Worm (Caenorhabditis elegans) whole organism, late embryonic: ENCODE measurements around the gene qua-1.

ENCODE experiments used
- C38D4.7 ChIP-seq: fragments of 200-800 bp; sonication (Bioruptor generic); optimal IDR thresholded peaks from 2 replicates; lab custom pipeline; 2018; ENCODE audit warnings: mild to moderate bottlenecking, missing genetic modification characterization, moderate library complexity, missing compliant biosample characterization
- K09A11.1 ChIP-seq: sonication (generic microtip); optimal IDR thresholded peaks from 2 replicates; lab custom pipeline; 2017; ENCODE audit warnings: antibody characterized with exemption, mild to moderate bottlenecking, missing genetic modification characterization, missing compliant biosample characterization; ENCODE audit not compliant: insufficient read depth
- T23F11.4 ChIP-seq: fragments of 200-800 bp; sonication (Bioruptor generic); optimal IDR thresholded peaks from 2 replicates; lab custom pipeline; 2018; ENCODE audit warnings: mild to moderate bottlenecking, missing genetic modification characterization, missing compliant biosample characterization
- ceh-18 ChIP-seq: sonication (generic microtip); optimal IDR thresholded peaks from 2 replicates; lab custom pipeline; 2016; ENCODE audit warnings: missing genetic modification characterization, missing compliant biosample characterization
- ceh-19 ChIP-seq: fragments of 200-800 bp; sonication (Bioruptor generic); optimal IDR thresholded peaks from 2 replicates; lab custom pipeline; 2018; ENCODE audit warnings: mild to moderate bottlenecking, missing genetic modification characterization, missing compliant biosample characterization
- ceh-22 ChIP-seq: sonication (generic microtip); optimal IDR thresholded peaks from 2 replicates; lab custom pipeline; 2017; ENCODE audit warnings: missing biosample characterization, missing genetic modification characterization
- ceh-30 ChIP-seq: fragments of 150-350 bp; optimal IDR thresholded peaks from 2 replicates; lab custom pipeline; 2014; ENCODE audit warnings: missing biosample characterization, missing genetic modification characterization
- ceh-34 ChIP-seq: sonication (generic microtip); optimal IDR thresholded peaks from 2 replicates; lab custom pipeline; 2016; ENCODE audit warnings: mild to moderate bottlenecking, missing genetic modification characterization, missing compliant biosample characterization
- ceh-9 ChIP-seq: sonication (generic microtip); optimal IDR thresholded peaks from 2 replicates; lab custom pipeline; 2016; ENCODE audit warnings: mild to moderate bottlenecking, missing genetic modification characterization, inconsistent platforms, missing compliant biosample characterization
- dmd-4 ChIP-seq: sonication (generic microtip); optimal IDR thresholded peaks from 2 replicates; lab custom pipeline; 2016; ENCODE audit warnings: borderline replicate concordance, missing genetic modification characterization, missing compliant biosample characterization
- elt-2 ChIP-seq: sonication (generic microtip); optimal IDR thresholded peaks from 2 replicates; lab custom pipeline; 2016; ENCODE audit warnings: missing genetic modification reagents, missing genetic modification characterization, missing compliant biosample characterization
- elt-4 ChIP-seq: sonication (generic microtip); optimal IDR thresholded peaks from 2 replicates; lab custom pipeline; 2016; ENCODE audit warnings: missing genetic modification characterization, missing compliant biosample characterization
- fkh-10 ChIP-seq: fragments of 150-350 bp; optimal IDR thresholded peaks from 2 replicates; lab custom pipeline; 2014; ENCODE audit warnings: missing biosample characterization, missing genetic modification reagents, missing genetic modification characterization
- gmeb-2 ChIP-seq: sonication (generic microtip); optimal IDR thresholded peaks from 2 replicates; lab custom pipeline; 2016; ENCODE audit warnings: missing genetic modification characterization, inconsistent platforms, missing compliant biosample characterization
- hlh-15 ChIP-seq: sonication (generic microtip); optimal IDR thresholded peaks from 2 replicates; lab custom pipeline; 2016; ENCODE audit warnings: missing genetic modification characterization, missing compliant biosample characterization
- hlh-30 ChIP-seq: sonication (generic microtip); optimal IDR thresholded peaks from 2 replicates; lab custom pipeline; 2017; ENCODE audit warnings: antibody characterized with exemption, missing genetic modification characterization, missing compliant biosample characterization; ENCODE audit not compliant: insufficient read depth
- hlh-6 ChIP-seq: sonication (generic microtip); optimal IDR thresholded peaks from 2 replicates; lab custom pipeline; 2016; ENCODE audit warnings: missing genotype, missing genetic modification characterization, missing compliant biosample characterization
- hlh-8 ChIP-seq: sonication (generic microtip); optimal IDR thresholded peaks from 2 replicates; lab custom pipeline; 2016; ENCODE audit warnings: missing genotype, missing genetic modification characterization, missing compliant biosample characterization
- lim-6 ChIP-seq: sonication (generic microtip); optimal IDR thresholded peaks from 2 replicates; lab custom pipeline; 2016; ENCODE audit warnings: missing genetic modification characterization, missing compliant biosample characterization
- lin-11 ChIP-seq: fragments of 200-800 bp; sonication (Bioruptor generic); optimal IDR thresholded peaks from 2 replicates; lab custom pipeline; 2018; ENCODE audit warnings: mild to moderate bottlenecking, missing genetic modification characterization, missing compliant biosample characterization
- madf-2 ChIP-seq: sonication (generic microtip); optimal IDR thresholded peaks from 2 replicates; lab custom pipeline; 2017; ENCODE audit warnings: missing genetic modification characterization, missing compliant biosample characterization
- nhr-11 ChIP-seq: fragments of 150-350 bp; optimal IDR thresholded peaks from 2 replicates; lab custom pipeline; 2014; ENCODE audit warnings: missing biosample characterization, missing genetic modification characterization
- npax-4 ChIP-seq: sonication (generic microtip); optimal IDR thresholded peaks from 2 replicates; lab custom pipeline; 2016; ENCODE audit warnings: missing genetic modification characterization, missing compliant biosample characterization
- pag-3 ChIP-seq: sonication (generic microtip); optimal IDR thresholded peaks from 2 replicates; lab custom pipeline; 2016; ENCODE audit warnings: missing compliant biosample characterization, missing genetic modification characterization, borderline replicate concordance
- pat-9 ChIP-seq: fragments of 200-800 bp; sonication (Bioruptor generic); optimal IDR thresholded peaks from 2 replicates; lab custom pipeline; 2018; ENCODE audit warnings: mild to moderate bottlenecking, missing genetic modification characterization, moderate library complexity, missing compliant biosample characterization
- pax-1 ChIP-seq: fragments of 150-350 bp; optimal IDR thresholded peaks from 2 replicates; lab custom pipeline; 2014; ENCODE audit warnings: missing biosample characterization, missing genetic modification characterization
- pha-4 ChIP-seq: fragments of 150-350 bp; optimal IDR thresholded peaks from 2 replicates; lab custom pipeline; 2018; ENCODE audit warnings: missing biosample characterization, missing genetic modification reagents, missing genetic modification characterization
- pqm-1 ChIP-seq: sonication (generic microtip); optimal IDR thresholded peaks from 2 replicates; lab custom pipeline; 2016; ENCODE audit warnings: missing genetic modification characterization, missing compliant biosample characterization
- ref-2 ChIP-seq: sonication (generic microtip); optimal IDR thresholded peaks from 2 replicates; lab custom pipeline; 2016; ENCODE audit warnings: missing genetic modification characterization, missing compliant biosample characterization
- rnt-1 ChIP-seq: sonication (generic microtip); optimal IDR thresholded peaks from 2 replicates; lab custom pipeline; 2016; ENCODE audit warnings: missing genetic modification characterization, missing compliant biosample characterization
- sdc-2 ChIP-seq: sonication (generic microtip); optimal IDR thresholded peaks from 2 replicates; lab custom pipeline; 2016; ENCODE audit warnings: missing genotype, missing genetic modification characterization, missing compliant biosample characterization
- sox-2 ChIP-seq: fragments of 200-800 bp; sonication (Bioruptor generic); IDR thresholded peaks from 2 replicates; pipeline ENCODE4 v1.3.6; 2022; ENCODE audit warnings: missing genetic modification reagents, missing genetic modification characterization, missing compliant biosample characterization
- sox-4 ChIP-seq: sonication (generic microtip); optimal IDR thresholded peaks from 2 replicates; lab custom pipeline; 2017; ENCODE audit warnings: mild to moderate bottlenecking, missing genetic modification characterization, inconsistent platforms, missing compliant biosample characterization
- syd-9 ChIP-seq: sonication (generic microtip); optimal IDR thresholded peaks from 2 replicates; lab custom pipeline; 2016; ENCODE audit warnings: mild to moderate bottlenecking, missing genetic modification characterization, moderate library complexity, missing compliant biosample characterization
- tbx-7 ChIP-seq: sonication (generic microtip); optimal IDR thresholded peaks from 2 replicates; lab custom pipeline; 2016; ENCODE audit warnings: missing genotype, missing genetic modification characterization, missing compliant biosample characterization
- ttx-3 ChIP-seq: sonication (generic microtip); optimal IDR thresholded peaks from 2 replicates; lab custom pipeline; 2016; ENCODE audit warnings: missing genetic modification reagents, missing genetic modification characterization, missing compliant biosample characterization
- unc-42 ChIP-seq: sonication (generic microtip); optimal IDR thresholded peaks from 2 replicates; lab custom pipeline; 2016; ENCODE audit warnings: missing genotype, missing genetic modification characterization, missing compliant biosample characterization
- unc-86 ChIP-seq: sonication (generic microtip); optimal IDR thresholded peaks from 2 replicates; lab custom pipeline; 2016; ENCODE audit warnings: missing genetic modification characterization, missing compliant biosample characterization

qua-1 gene

ce11 chrII:8185016-8185493, 13.5 kb upstream of the qua-1 start, which contains the start of the genes mig-5 and cct-1 (continued):
- no peak for TF ChIP-seq lim-6
- no peak for TF ChIP-seq ceh-22 (tag; lab: Kevin White, UChicago)
- peak; percentile 84 for TF ChIP-seq unc-42 (tag; lab: Kevin White, UChicago)
- peak; percentile 35 for TF ChIP-seq ceh-19 (GFP tag; lab: Kevin White, UChicago)
- no peak for TF ChIP-seq pat-9 (tag; lab: Kevin White, UChicago)
- no peak for TF ChIP-seq lin-11
- no peak for TF ChIP-seq ceh-9 (tag; lab: Kevin White, UChicago)
- TF ChIP-seq elt-2 (tag; lab: Kevin White, UChicago), result peak; percentile 59
- TF ChIP-seq pag-3 (tag; lab: Kevin White, UChicago), result no peak
- TF ChIP-seq fkh-10 (GFP tag; lab: Kevin White, UChicago), result no peak
- TF ChIP-seq rnt-1 (tag; lab: Kevin White, UChicago), result peak; percentile 69
- TF ChIP-seq ref-2 (tag; lab: Kevin White, UChicago), result peak; percentile 70
- no peak for TF ChIP-seq madf-2 (tag; lab: Kevin White, UChicago)
- peak; percentile 92 for TF ChIP-seq ceh-18 (tag; lab: Kevin White, UChicago)
- no peak for TF ChIP-seq sdc-2 (tag; lab: Kevin White, UChicago)
- no peak for TF ChIP-seq hlh-6 (tag; lab: Kevin White, UChicago)
- TF ChIP-seq pha-4 (tag; lab: Kevin White, UChicago), result no peak
- TF ChIP-seq pqm-1 (tag; lab: Kevin White, UChicago), result no peak
- no peak for TF ChIP-seq hlh-15 (tag; lab: Kevin White, UChicago)
- TF ChIP-seq sox-4 (tag; lab: Kevin White, UChicago), result no peak
- no peak for TF ChIP-seq gmeb-2
- TF ChIP-seq syd-9 (tag; lab: Kevin White, UChicago), result no peak
- TF ChIP-seq pax-1, result peak; percentile 82
- TF ChIP-seq elt-4 (tag; lab: Kevin White, UChicago), result no peak
- peak; percentile 60 for TF ChIP-seq hlh-8
- no peak for TF ChIP-seq ttx-3 (tag; lab: Kevin White, UChicago)
- no peak for TF ChIP-seq npax-4 (tag; lab: Kevin White, UChicago)
- TF ChIP-seq dmd-4 (tag; lab: Kevin White, UChicago), result no peak
- TF ChIP-seq, all 69 proteins: peak for 23

- TF ChIP-seq elt-4 (tag; lab: Kevin White, UChicago) (no peak), sox-2 (no peak), T23F11.4 (GFP tag; lab: Kevin White, UChicago) (no peak), pha-4 (tag; lab: Kevin White, UChicago) (no peak), ref-2 (tag; lab: Kevin White, UChicago) (no peak), ceh-34 (no peak), ceh-30 (no peak), C38D4.7 (GFP tag; lab: Kevin White, UChicago) (no peak), ceh-18 (tag; lab: Kevin White, UChicago) (no peak), ttx-3 (tag; lab: Kevin White, UChicago) (no peak), elt-2 (tag; lab: Kevin White, UChicago) (no peak)
These were observed 11.1 kb upstream of the qua-1 start for ce11 chrII:8187516-8187915.

- no peak for TF ChIP-seq tbx-7
- no peak for TF ChIP-seq npax-4 (tag; lab: Kevin White, UChicago)
- TF ChIP-seq K09A11.1 (tag; lab: Kevin White, UChicago), result no peak
- TF ChIP-seq pqm-1 (tag; lab: Kevin White, UChicago), result no peak
- no peak for TF ChIP-seq ref-2 (tag; lab: Kevin White, UChicago)
- no peak for TF ChIP-seq syd-9 (tag; lab: Kevin White, UChicago)
- no peak for TF ChIP-seq unc-86 (tag; lab: Kevin White, UChicago)
- no peak for TF ChIP-seq pha-4 (tag; lab: Kevin White, UChicago)
- TF ChIP-seq madf-2 (tag; lab: Kevin White, UChicago), result no peak
- no peak for TF ChIP-seq nhr-11 (tag; lab: Kevin White, UChicago)
- no peak for TF ChIP-seq hlh-30
- no peak for TF ChIP-seq pax-1
- no peak for TF ChIP-seq C38D4.7 (GFP tag; lab: Kevin White, UChicago)
- no peak for TF ChIP-seq lim-6
- TF ChIP-seq elt-4 (tag; lab: Kevin White, UChicago), result no peak
- TF ChIP-seq rnt-1 (tag; lab: Kevin White, UChicago), result no peak
These were observed 8.1 kb upstream of the qua-1 start, which contains the start of gene T05C12.8 for ce11 chrII:8190455-8190854. TSS of gene T05C12.8 (minus strand) at chrII:8190555.
